Worm (Caenorhabditis elegans): ENCODE results near the gene srbc-2.

DNA sequence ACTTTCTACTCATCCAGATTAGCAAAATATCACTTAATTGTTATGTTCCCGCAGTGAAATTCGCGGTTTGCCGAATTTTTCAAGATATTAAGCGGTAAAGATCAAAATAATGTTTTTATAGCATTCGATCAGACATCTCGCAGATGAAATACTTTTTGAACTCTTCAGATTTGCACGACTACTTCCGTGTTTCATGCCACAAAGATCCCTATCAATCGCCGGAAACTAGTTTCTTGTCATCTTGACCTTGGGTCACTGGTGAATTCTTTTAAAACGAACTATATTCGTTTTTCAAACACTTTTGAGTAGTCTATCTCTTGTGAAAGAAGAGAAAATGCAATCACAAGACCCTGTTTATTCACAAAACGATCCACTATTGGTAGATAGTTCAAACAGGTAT is 36.1 kb upstream of the srbc-2 start, which contains the start of gene txt-11:
- no peak for TF ChIP-seq ets-7 (tag; optimal IDR thresholded peaks at IDR 0.05)
- TF ChIP-seq ama-1 (optimal IDR thresholded peaks at IDR 0.05), result no peak
- TF ChIP-seq tbx-37 (GFP tag; conservative IDR thresholded peaks at IDR 0.05), result no peak
- no peak for TF ChIP-seq tbx-11 (GFP tag; IDR thresholded peaks at IDR 0.05)
- TF ChIP-seq ceh-13 (GFP tag; optimal IDR thresholded peaks at IDR 0.05), result no peak
